Worm (Caenorhabditis elegans) whole organism, midembryonic: Measurements from ENCODE around the gene F25D1.5.

Experiments
- T22C8.4 ChIP-seq: fragments of 200-800 bp; sonication (Bioruptor generic); IDR thresholded peaks from 2 replicates; pipeline ENCODE4 v1.3.6; 2022; ENCODE audit warnings: missing genetic modification characterization, missing compliant biosample characterization
- cog-1 ChIP-seq: sonication (generic microtip); optimal IDR thresholded peaks from 2 replicates; lab custom pipeline; 2016; ENCODE audit warnings: missing genetic modification characterization, missing compliant biosample characterization
- flt-1 ChIP-seq: fragments of 200-800 bp; sonication (Bioruptor generic); IDR thresholded peaks from 2 replicates; pipeline ENCODE4 v1.3.6; 2022; ENCODE audit warnings: missing genetic modification characterization, missing compliant biosample characterization
- klf-2 ChIP-seq: fragments of 200-800 bp; sonication (Bioruptor generic); conservative IDR thresholded peaks from 2 replicates; pipeline ENCODE4 v1.3.6; 2022; ENCODE audit warnings: missing genetic modification reagents, missing genetic modification characterization, missing compliant biosample characterization
- med-1 ChIP-seq: sonication (generic microtip); optimal IDR thresholded peaks from 2 replicates; lab custom pipeline; 2017; ENCODE audit warnings: missing genetic modification characterization, mild to moderate bottlenecking, missing compliant biosample characterization, antibody characterized with exemption, missing genetic modification reagents; ENCODE audit not compliant: insufficient read depth
- ref-1 ChIP-seq: fragments of 200-800 bp; sonication (Bioruptor generic); conservative IDR thresholded peaks from 2 replicates; pipeline ENCODE4 v1.3.6; 2022; ENCODE audit warnings: missing genetic modification reagents, missing genetic modification characterization, missing compliant biosample characterization
- tab-1 ChIP-seq: fragments of 200-800 bp; sonication (Bioruptor generic); IDR thresholded peaks from 2 replicates; pipeline ENCODE4 v1.3.6; 2022; ENCODE audit warnings: missing genetic modification characterization, missing compliant biosample characterization
- ztf-23 ChIP-seq: fragments of 200-800 bp; sonication (Bioruptor generic); IDR thresholded peaks from 2 replicates; pipeline ENCODE4 v1.3.6; 2022; ENCODE audit warnings: missing genetic modification reagents, missing genetic modification characterization, missing compliant biosample characterization
- ztf-29 ChIP-seq: fragments of 200-800 bp; sonication (Bioruptor generic); IDR thresholded peaks from 2 replicates; pipeline ENCODE4 v1.3.6; 2022; ENCODE audit warnings: missing genetic modification reagents, missing genetic modification characterization, missing compliant biosample characterization

F25D1.5 gene

DNA sequence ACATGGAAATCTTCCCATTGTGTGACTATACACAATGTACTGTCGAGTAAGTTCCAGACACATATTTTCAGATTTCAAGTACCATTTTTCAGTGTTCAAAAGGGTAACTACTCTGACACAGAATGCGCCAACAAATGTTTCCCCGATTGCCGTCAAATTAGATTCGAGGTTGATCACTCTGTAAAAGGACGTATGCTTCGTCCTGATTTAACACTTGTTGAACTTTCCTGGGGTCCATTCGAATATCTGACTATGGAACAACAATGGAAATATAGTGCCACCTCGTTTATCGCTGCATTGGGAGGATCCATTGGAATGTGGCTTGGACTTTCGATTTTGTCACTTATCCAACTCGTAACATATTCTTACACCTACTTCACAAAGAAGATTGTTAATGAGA, 27.6 kb upstream of the F25D1.5 start:
- TF ChIP-seq med-1 (no peak), cog-1 (tag; lab: Kevin White, UChicago) (no peak), flt-1 (no peak), ref-1 (GFP tag; lab: Robert Waterston, UW) (no peak), tab-1 (no peak), ztf-23 (no peak), T22C8.4 (no peak), ztf-29 (no peak), klf-2 (GFP tag; lab: Robert Waterston, UW) (no peak)

DNA sequence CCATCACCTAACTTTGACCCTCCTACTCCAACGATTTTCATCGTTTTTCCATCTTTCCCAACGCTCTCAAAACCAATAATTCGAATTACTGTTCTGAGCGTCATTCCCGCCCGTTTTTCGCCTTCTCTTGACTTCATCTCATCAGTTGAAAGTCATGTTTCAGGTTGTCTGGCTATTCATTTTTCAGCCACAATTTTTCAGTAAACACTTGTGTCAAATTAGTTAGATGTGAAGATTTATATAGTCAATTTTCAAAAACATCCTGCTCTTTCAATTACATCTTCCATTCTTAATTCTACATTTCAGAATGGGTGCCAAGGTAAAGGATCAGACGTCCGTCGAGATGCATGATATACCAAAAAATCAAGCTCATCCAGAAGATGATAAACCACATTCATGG, 26.0 kb upstream of the F25D1.5 start, which contains the start of gene del-6:
del-6 (plus strand) TSS at position 301 of the 400 bp plus-strand sequence.
- TF ChIP-seq T22C8.4 (no peak), flt-1 (no peak), ref-1 (GFP tag; lab: Robert Waterston, UW) (no peak)

ce11 chrV:10571523-10571922, 24.9 kb upstream of the F25D1.5 start:
- TF ChIP-seq klf-2 (GFP tag; lab: Robert Waterston, UW) (no peak), tab-1 (no peak)

DNA sequence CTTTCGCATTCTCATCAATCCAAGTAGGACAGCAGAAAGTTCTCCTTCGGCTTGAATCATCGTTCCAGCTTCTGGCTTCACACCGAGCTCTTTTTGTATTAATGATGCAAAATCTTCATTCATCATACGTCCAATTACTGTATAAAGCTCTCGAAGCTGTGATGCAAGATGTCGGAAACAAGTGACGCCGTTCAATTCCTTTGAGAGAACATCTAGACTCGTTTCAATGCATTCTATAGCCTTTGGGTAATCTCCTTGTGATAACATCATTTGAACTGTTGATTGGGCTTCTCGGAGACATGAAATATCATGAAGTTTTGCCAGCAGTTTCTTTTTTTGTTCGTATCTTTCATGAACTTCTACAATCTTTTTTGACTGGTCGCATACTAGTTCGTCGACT, 21.9 kb upstream of the F25D1.5 start:
- TF ChIP-seq ztf-23 = no peak
- no peak for TF ChIP-seq cog-1 (tag; lab: Kevin White, UChicago)
- TF ChIP-seq flt-1 = no peak
- TF ChIP-seq med-1 = no peak
- TF ChIP-seq tab-1 = no peak
- no peak for TF ChIP-seq ztf-29
- TF ChIP-seq klf-2 (GFP tag; lab: Robert Waterston, UW) = no peak
- TF ChIP-seq T22C8.4 = no peak
- no peak for TF ChIP-seq ref-1 (GFP tag; lab: Robert Waterston, UW)

DNA sequence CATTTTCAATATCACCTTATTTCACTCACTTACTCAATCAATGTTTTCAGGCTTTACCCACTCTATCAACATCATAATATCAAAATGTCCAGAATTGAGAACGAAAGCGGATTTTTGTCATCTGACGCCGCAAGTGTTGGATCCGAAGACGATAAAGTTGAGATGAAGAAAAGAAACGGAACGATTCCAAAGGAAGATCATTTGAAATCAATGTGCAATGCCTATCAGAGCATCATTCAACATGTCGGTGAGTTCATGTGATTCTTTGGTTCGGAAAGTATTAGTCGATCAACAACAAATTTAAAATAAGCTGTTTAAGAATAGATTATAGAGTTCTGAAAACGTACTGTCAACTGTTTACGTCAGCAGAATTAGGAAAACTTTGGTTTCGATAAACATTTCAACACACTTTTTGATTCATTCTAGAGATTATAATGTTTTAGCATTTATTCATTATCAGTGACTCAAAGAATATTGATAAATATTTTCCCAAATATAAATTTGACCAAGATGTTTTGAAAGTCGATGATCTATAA, 18.3 kb upstream of the F25D1.5 start, which contains the start of gene cat-4:
cat-4 (plus strand) TSS at position 51 of the 536 bp plus-strand sequence.
- no peak for TF ChIP-seq ztf-23
- TF ChIP-seq ztf-29 = no peak
- TF ChIP-seq T22C8.4 = no peak
- TF ChIP-seq ref-1 (GFP tag; lab: Robert Waterston, UW) = no peak

DNA sequence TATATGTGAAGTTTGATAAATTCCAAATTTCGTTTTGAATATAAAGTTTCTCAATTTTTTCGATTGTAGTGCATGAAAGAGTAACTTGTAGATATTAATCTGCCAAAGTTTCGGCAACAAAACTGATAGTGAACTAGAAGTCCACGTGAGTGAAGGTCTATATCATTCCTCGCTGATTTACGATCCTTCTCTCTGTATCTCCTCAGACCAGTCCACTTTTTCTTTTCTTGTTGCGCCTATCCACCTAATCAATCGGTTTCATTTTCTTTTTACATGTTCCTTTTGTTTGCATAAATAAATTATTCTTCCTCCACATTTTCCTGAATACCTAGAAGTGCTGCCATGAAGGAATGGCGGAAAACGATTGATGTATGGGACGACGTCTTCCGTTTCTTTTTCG, 17.6 kb upstream of the F25D1.5 start:
- TF ChIP-seq klf-2 (GFP tag; lab: Robert Waterston, UW) (no peak), flt-1 (no peak), ref-1 (GFP tag; lab: Robert Waterston, UW) (no peak), ztf-29 (no peak), med-1 (no peak)

- TF ChIP-seq ztf-23 (no peak), T22C8.4 (no peak), ztf-29 (no peak), tab-1 (no peak), ref-1 (GFP tag; lab: Robert Waterston, UW) (no peak), flt-1 (no peak), cog-1 (tag; lab: Kevin White, UChicago) (no peak), klf-2 (GFP tag; lab: Robert Waterston, UW) (no peak), med-1 (no peak)
Measured at ce11 chrV:10562817-10563216, 16.2 kb upstream of the F25D1.5 start.

DNA sequence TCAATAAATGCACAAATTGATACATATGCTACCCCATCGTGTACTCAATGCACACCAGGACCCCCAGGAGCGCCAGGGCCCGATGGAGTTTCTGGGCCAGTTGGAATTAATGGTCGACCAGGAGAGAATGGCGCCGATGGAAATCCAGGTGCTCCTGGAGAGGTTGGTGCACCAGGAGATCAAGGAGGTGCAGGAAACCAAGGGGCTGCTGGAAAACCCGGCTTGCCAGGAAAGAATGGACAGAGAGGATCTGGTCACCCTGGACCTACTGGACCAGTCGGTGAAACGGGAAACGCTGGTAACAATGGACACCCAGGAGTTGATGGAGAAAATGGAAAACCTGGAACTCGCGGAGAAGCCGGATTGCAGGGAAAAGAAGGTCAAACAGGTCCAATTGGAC, 15.0 kb upstream of the F25D1.5 start:
- TF ChIP-seq ztf-29 (no peak), klf-2 (GFP tag; lab: Robert Waterston, UW) (no peak), tab-1 (no peak), T22C8.4 (no peak), cog-1 (tag; lab: Kevin White, UChicago) (no peak), ref-1 (GFP tag; lab: Robert Waterston, UW) (no peak), ztf-23 (no peak), med-1 (no peak), flt-1 (no peak)

ce11 chrV:10560621-10561020, 14.0 kb upstream of the F25D1.5 start, which contains the start of gene col-152:
Gene col-152 (plus strand): TSS chrV:10560921.
- TF ChIP-seq med-1 = no peak
- TF ChIP-seq ztf-29 = no peak
- TF ChIP-seq flt-1 = no peak
- TF ChIP-seq tab-1 = no peak
- no peak for TF ChIP-seq cog-1 (tag; lab: Kevin White, UChicago)
- TF ChIP-seq T22C8.4 = no peak
- TF ChIP-seq ztf-23 = no peak
- TF ChIP-seq klf-2 (GFP tag; lab: Robert Waterston, UW) = no peak
- no peak for TF ChIP-seq ref-1 (GFP tag; lab: Robert Waterston, UW)

DNA sequence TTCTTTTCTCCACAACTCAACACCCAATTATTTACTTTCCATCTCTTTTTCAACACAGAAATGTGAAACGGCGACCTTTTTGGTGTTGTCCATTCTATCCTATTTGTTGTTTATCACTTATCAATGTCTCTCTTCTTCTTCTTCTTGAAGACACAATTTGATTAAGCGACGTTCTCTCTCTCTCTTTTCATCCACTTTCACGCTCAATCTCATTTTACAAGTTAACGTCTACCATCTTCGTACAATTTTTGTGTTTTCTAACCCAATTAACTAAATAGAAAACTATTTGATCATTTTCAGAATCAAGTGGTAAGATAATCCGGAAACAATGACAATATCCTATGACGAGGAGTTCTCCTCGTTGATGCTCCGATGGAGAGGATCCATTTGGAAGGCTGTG, 11.1 kb upstream of the F25D1.5 start, which contains the start of gene best-14:
best-14 (plus strand) TSS at position 301 of the 400 bp plus-strand sequence.
- TF ChIP-seq T22C8.4 = no peak
- TF ChIP-seq med-1 = no peak
- no peak for TF ChIP-seq ztf-23
- no peak for TF ChIP-seq klf-2 (GFP tag; lab: Robert Waterston, UW)
- TF ChIP-seq ztf-29 = no peak
- no peak for TF ChIP-seq flt-1
- no peak for TF ChIP-seq tab-1
- TF ChIP-seq cog-1 (tag; lab: Kevin White, UChicago) = no peak
- no peak for TF ChIP-seq ref-1 (GFP tag; lab: Robert Waterston, UW)

DNA sequence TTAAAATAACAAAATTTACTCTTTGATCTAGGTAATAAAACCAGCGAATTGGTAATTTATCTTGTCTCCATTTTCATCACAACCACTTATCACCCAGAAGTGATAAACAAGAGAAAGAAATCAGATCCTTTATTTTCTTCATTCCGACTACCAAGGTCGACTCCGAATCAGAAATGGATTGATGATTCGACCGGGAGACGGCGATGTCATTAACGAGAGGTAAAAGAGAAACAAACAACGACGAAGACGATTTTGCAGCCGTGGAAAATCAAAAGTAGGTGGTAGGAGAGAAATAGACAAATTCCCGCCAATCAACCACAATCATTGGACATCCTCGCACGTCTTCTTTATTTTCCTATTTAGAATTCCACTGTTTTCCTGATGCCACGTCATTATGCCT, 10.5 kb upstream of the F25D1.5 start:
- TF ChIP-seq cog-1 (tag; lab: Kevin White, UChicago) = no peak
- no peak for TF ChIP-seq klf-2 (GFP tag; lab: Robert Waterston, UW)
- TF ChIP-seq tab-1 = no peak
- TF ChIP-seq ztf-29 = no peak
- no peak for TF ChIP-seq T22C8.4
- TF ChIP-seq flt-1 = no peak
- TF ChIP-seq ztf-23 = no peak

DNA sequence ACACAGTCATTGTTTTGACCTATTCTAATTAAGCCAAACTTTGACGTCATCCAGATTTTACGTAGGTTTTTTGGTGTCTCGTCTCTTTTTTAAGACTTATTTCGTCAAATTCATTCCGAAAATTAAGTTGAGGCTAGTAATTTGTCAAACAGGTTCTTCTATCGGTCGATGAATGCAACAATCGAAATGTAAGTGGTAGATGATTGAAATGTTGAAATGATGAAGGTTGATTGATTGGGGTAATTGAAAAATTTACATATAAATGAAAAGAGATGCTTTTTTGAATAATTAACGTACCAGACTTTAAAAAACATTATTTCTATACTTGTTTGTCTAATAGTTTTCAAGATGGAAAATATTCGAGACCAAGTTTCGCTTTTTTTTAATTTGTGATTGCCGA, 9.8 kb upstream of the F25D1.5 start:
- TF ChIP-seq ztf-23 (no peak), tab-1 (no peak), ref-1 (GFP tag; lab: Robert Waterston, UW) (no peak), cog-1 (tag; lab: Kevin White, UChicago) (no peak), ztf-29 (no peak), flt-1 (no peak), med-1 (no peak), klf-2 (GFP tag; lab: Robert Waterston, UW) (no peak), T22C8.4 (no peak)
